Fruit fly (Drosophila melanogaster): ENCODE data around the gene CG34277.

CG34277 gene

DNA sequence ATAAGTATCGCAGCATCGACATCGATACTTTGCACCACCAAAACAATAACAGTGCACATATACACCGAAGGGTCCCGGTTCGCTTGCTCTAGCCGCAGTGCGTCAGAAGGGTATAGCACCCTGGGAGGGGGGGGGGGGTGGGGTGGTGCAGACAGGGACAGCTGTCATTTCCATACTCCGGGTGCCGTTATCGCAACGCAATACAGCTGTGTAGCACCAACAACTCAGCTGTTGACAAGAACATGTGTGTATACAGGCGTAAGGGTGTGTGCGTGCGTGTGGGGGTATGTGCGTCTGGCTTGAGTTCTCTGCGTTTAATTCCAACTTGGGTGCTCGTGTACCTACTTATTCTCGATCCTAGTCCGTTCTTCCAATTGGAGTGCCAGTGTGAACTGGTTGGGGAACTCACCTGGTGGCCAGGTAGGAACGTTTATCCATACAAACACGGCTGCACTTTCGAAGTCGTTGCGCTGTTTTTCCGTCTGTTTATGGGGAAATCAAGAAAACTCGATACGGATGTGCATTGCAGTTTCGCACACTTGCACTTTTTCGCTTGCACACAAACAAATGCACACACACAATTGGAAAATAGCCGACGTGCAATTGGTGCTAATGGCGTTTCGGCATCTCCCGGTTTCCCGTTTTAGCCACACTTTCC is 1.7 kb upstream of the CG34277 start (continued):
- peak; percentile 4; the same call in 1 of the 2 replicates for TF ChIP-seq ranshi (GFP tag; IDR thresholded peaks at IDR 0.05)
- TF ChIP-seq gce (GFP tag; IDR thresholded peaks at IDR 0.05), result 0 out of 3 replicates have a peak, but pooled peaks have one; percentile 33
- peak; percentile 56; the same call in 2 of the 3 replicates for TF ChIP-seq Aef1 (GFP tag; IDR thresholded peaks at IDR 0.05)
- TF ChIP-seq CG15514 (GFP tag; optimal IDR thresholded peaks at IDR 0.05), result peak; percentile 49
- TF ChIP-seq Nf-YC (tag; optimal IDR thresholded peaks at IDR 0.05), result no peak
- TF ChIP-seq nom (GFP tag; optimal IDR thresholded peaks at IDR 0.05), result peak; percentile 60
- TF ChIP-seq CG10366 (GFP tag; IDR thresholded peaks at IDR 0.05), result no peak
- no peak for TF ChIP-seq h (optimal IDR thresholded peaks at IDR 0.05)
- TF ChIP-seq Med (GFP tag), result no peak
- no peak for TF ChIP-seq jumu (GFP tag; optimal IDR thresholded peaks at IDR 0.05)
- TF ChIP-seq pzg (GFP tag; optimal IDR thresholded peaks at IDR 0.05), result peak; percentile 3
- TF ChIP-seq insv (GFP tag; optimal IDR thresholded peaks at IDR 0.05), result peak; percentile 75 to 97
- peak; percentile 15; the same call in 1 of the 2 replicates for TF ChIP-seq Taf1 (GFP tag; IDR thresholded peaks at IDR 0.05)
- TF ChIP-seq CG34224 (GFP tag; IDR thresholded peaks at IDR 0.05; ENCODE audit: partially characterized antibody), result peak; percentile 37; the same call in 2 of the 3 replicates
- peak; percentile 86 for TF ChIP-seq HLHmδ (GFP tag; optimal IDR thresholded peaks at IDR 0.05)
- no peak for TF ChIP-seq Dp (GFP tag; optimal IDR thresholded peaks at IDR 0.05)
- TF ChIP-seq CG18599 (GFP tag; optimal IDR thresholded peaks at IDR 0.05), result peak; percentile 37
- TF ChIP-seq B-H2 (GFP tag; optimal IDR thresholded peaks at IDR 0.05), result peak; percentile 10
- TF ChIP-seq CG14441 (GFP tag; IDR thresholded peaks at IDR 0.05), result peak; percentile 31; the same call in 1 of the 2 replicates
- 0 out of 2 replicates have a peak, but pooled peaks have one; percentile 27 for TF ChIP-seq CG17328 (GFP tag; IDR thresholded peaks at IDR 0.05)
- TF ChIP-seq Atf6 (GFP tag; IDR thresholded peaks at IDR 0.05), result 0 out of 2 replicates have a peak, but pooled peaks have one; percentile 27
- TF ChIP-seq CG7372 (GFP tag; IDR thresholded peaks at IDR 0.05), result peak; percentile 21; the same call in 1 of the 2 replicates
- TF ChIP-seq CG9932 (GFP tag; IDR thresholded peaks at IDR 0.05), result 0 out of 2 replicates have a peak, but pooled peaks have one; percentile 7
- peak; percentile 11 for TF ChIP-seq CG13894 (tag; optimal IDR thresholded peaks at IDR 0.05)
- no peak for TF ChIP-seq CG14050 (GFP tag; IDR thresholded peaks at IDR 0.05)
- no peak for TF ChIP-seq Six4 (GFP tag; optimal IDR thresholded peaks at IDR 0.05)
- peak; percentile 13; the same call in 1 of the 2 replicates for TF ChIP-seq MBD-R2 (GFP tag; IDR thresholded peaks at IDR 0.05)
- no peak for TF ChIP-seq CG8290 (GFP tag; optimal IDR thresholded peaks at IDR 0.05)
- TF ChIP-seq CG8290 (tag; optimal IDR thresholded peaks at IDR 0.05), result peak in 1 of 2 experiments; percentile 82
- peak; percentile 42 for TF ChIP-seq Neu2 (GFP tag; optimal IDR thresholded peaks at IDR 0.05; ENCODE audit: borderline replicate concordance)
- no peak for TF ChIP-seq tgo (GFP tag; IDR thresholded peaks at IDR 0.05)
- TF ChIP-seq CG17912 (GFP tag; optimal IDR thresholded peaks at IDR 0.05), result peak; percentile 69
- no peak for TF ChIP-seq toy (GFP tag; IDR thresholded peaks at IDR 0.05)
- no peak for TF ChIP-seq cato (GFP tag; optimal IDR thresholded peaks at IDR 0.05; ENCODE audit: borderline replicate concordance)
- no peak for TF ChIP-seq Dip2 (GFP tag; IDR thresholded peaks at IDR 0.05)
- no peak for TF ChIP-seq en (GFP tag; optimal IDR thresholded peaks at IDR 0.05)
- TF ChIP-seq CG1832 (GFP tag; optimal IDR thresholded peaks at IDR 0.05), result no peak
- peak; percentile 84 for TF ChIP-seq Elba2 (GFP tag; optimal IDR thresholded peaks at IDR 0.05)
- TF ChIP-seq CG13287 (GFP tag; IDR thresholded peaks at IDR 0.05; ENCODE audit: partially characterized antibody), result peak; percentile 28; the same call in 1 of the 2 replicates
- no peak for TF ChIP-seq CG4404 (GFP tag; IDR thresholded peaks at IDR 0.05)
- TF ChIP-seq CG3726 (GFP tag; IDR thresholded peaks at IDR 0.05), result no peak
- TF ChIP-seq HHEX (GFP tag; optimal IDR thresholded peaks at IDR 0.05), result no peak
- peak; percentile 38; the same call in 1 of the 2 replicates for TF ChIP-seq sob (GFP tag; IDR thresholded peaks at IDR 0.05)
- peak; percentile 53 for TF ChIP-seq sd (tag; optimal IDR thresholded peaks at IDR 0.05)
- TF ChIP-seq exex (tag; optimal IDR thresholded peaks at IDR 0.05), result peak; percentile 21
- peak; percentile 87 for TF ChIP-seq mirr (GFP tag; optimal IDR thresholded peaks at IDR 0.05)
- TF ChIP-seq fd96Cb (tag; optimal IDR thresholded peaks at IDR 0.05), result no peak
- no peak for TF ChIP-seq chn (GFP tag; optimal IDR thresholded peaks at IDR 0.05)
- no peak for TF ChIP-seq gcm2 (GFP tag; optimal IDR thresholded peaks at IDR 0.05)
- TF ChIP-seq grau (tag; optimal IDR thresholded peaks at IDR 0.05), result no peak
